Worm (Caenorhabditis elegans): ENCODE results near the gene C16C8.4.

DNA sequence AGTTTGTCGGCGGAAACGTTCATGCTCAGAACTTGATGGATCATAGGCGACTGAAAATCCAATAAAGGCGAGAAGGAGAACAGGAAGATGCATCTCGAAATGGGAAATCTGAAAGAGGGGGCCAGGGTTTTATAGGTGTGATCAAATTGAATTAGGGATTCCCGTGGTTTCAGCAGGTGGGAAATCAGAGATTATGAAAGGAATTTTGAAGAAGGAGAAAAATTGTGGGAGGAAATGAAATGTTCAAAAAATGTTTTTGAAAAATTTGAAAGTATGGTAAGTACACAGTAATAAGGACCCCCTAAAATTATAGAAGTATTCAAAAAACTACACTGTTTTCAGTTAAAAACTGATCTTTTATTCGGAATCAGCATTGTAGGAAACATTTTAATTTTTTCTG is 26.4 kb upstream of the C16C8.4 start, which contains the start of gene Y49F6B.20:
- TF ChIP-seq snpc-4 (GFP tag; optimal IDR thresholded peaks at IDR 0.05) (no peak), snpc-4 (tag; optimal IDR thresholded peaks at IDR 0.05) (no peak), snpc-1.1 (tag; optimal IDR thresholded peaks at IDR 0.05; ENCODE audit: insufficient read depth) (no peak), zfh-2 (GFP tag; conservative IDR thresholded peaks at IDR 0.05) (no peak), nhr-120 (GFP tag; IDR thresholded peaks at IDR 0.05) (no peak), Y95B8A.8 (GFP tag; IDR thresholded peaks at IDR 0.05) (no peak), ztf-28 (GFP tag; IDR thresholded peaks at IDR 0.05) (no peak), pbrm-1 (GFP tag; IDR thresholded peaks at IDR 0.05) (no peak), K11D2.4 (GFP tag; IDR thresholded peaks at IDR 0.05) (no peak), chd-7 (tag; optimal IDR thresholded peaks at IDR 0.05) (no peak), ets-4 (GFP tag; optimal IDR thresholded peaks at IDR 0.05) (no peak), Y53G8AR.9 (GFP tag; conservative IDR thresholded peaks at IDR 0.05) (no peak), Y79H2A.3 (GFP tag; conservative IDR thresholded peaks at IDR 0.05) (no peak), snpc-1.3 (tag; optimal IDR thresholded peaks at IDR 0.05; ENCODE audit: insufficient read depth) (no peak), B0019.2 (GFP tag; conservative IDR thresholded peaks at IDR 0.05) (no peak)
